Worm (Caenorhabditis elegans): ENCODE data around the gene F56D6.8.

F56D6.8 gene

ce11 chrIV:3906393-3906792 lies 12.2 kb upstream of the F56D6.8 start, which contains the start of gene F56D6.11:
Gene F56D6.11 (minus strand): TSS chrIV:3906493.
- no peak for TF ChIP-seq unc-62 (GFP tag; optimal IDR thresholded peaks at IDR 0.05)

- TF ChIP-seq unc-62 (GFP tag; optimal IDR thresholded peaks at IDR 0.05): no peak
Observed at ce11 chrIV:3904620-3905019, 10.4 kb upstream of the F56D6.8 start, which contains the start of gene F56D6.21. Gene F56D6.21 (plus strand): TSS chrIV:3904920.

ce11 chrIV:3902955-3903354 lies 8.7 kb upstream of the F56D6.8 start, which contains the start of gene F56D6.6:
Gene F56D6.6 (plus strand): TSS chrIV:3903255.
- no peak for TF ChIP-seq unc-62 (GFP tag; optimal IDR thresholded peaks at IDR 0.05)

- no peak for TF ChIP-seq unc-62 (GFP tag; optimal IDR thresholded peaks at IDR 0.05)
Observed at ce11 chrIV:3899719-3900554, 5.7 kb upstream of the F56D6.8 start, which contains the start of gene srz-62. Gene srz-62 (plus strand): TSS chrIV:3900504.

- TF ChIP-seq unc-62 (GFP tag; optimal IDR thresholded peaks at IDR 0.05): no peak
Observed at ce11 chrIV:3894770-3895169, 540 bp upstream of the F56D6.8 start, which contains the start of gene dct-8. Gene dct-8 (plus strand): TSS chrIV:3895070.

- TF ChIP-seq unc-62 (GFP tag; optimal IDR thresholded peaks at IDR 0.05): no peak
Observed at ce11 chrIV:3892027-3892426, 2.2 kb downstream of the F56D6.8 start, which contains the start of gene F56D6.9. Gene F56D6.9 (plus strand): TSS chrIV:3892327.

ce11 chrIV:3888963-3889362 lies 5.3 kb downstream of the F56D6.8 start, which contains the start of gene oac-21:
Gene oac-21 (plus strand): TSS chrIV:3889263.
- TF ChIP-seq unc-62 (GFP tag; optimal IDR thresholded peaks at IDR 0.05): no peak

ce11 chrIV:3885369-3885768 lies 8.9 kb downstream of the F56D6.8 start, which contains the start of gene oac-22:
Gene oac-22 (plus strand): TSS chrIV:3885669.
- TF ChIP-seq unc-62 (GFP tag; optimal IDR thresholded peaks at IDR 0.05): no peak

ce11 chrIV:3881119-3881518 lies 13.1 kb downstream of the F56D6.8 start, which contains the start of the genes F37C4.8 and oac-23:
Gene F37C4.8 (minus strand): TSS chrIV:3881219.
Gene oac-23 (plus strand): TSS chrIV:3881441.
- TF ChIP-seq unc-62 (GFP tag; optimal IDR thresholded peaks at IDR 0.05): no peak

ce11 chrIV:3878283-3878938 lies 15.8 kb downstream of the F56D6.8 start, which contains the start of gene F37C4.6:
Gene F37C4.6 (minus strand): TSS chrIV:3878333.
- TF ChIP-seq unc-62 (GFP tag; optimal IDR thresholded peaks at IDR 0.05): no peak

- no peak for TF ChIP-seq unc-62 (GFP tag; optimal IDR thresholded peaks at IDR 0.05)
Observed at ce11 chrIV:3876955-3877354, 17.3 kb downstream of the F56D6.8 start.

- TF ChIP-seq unc-62 (GFP tag; optimal IDR thresholded peaks at IDR 0.05): no peak
Observed at ce11 chrIV:3875260-3875659, 19.0 kb downstream of the F56D6.8 start.

- no peak for TF ChIP-seq unc-62 (GFP tag; optimal IDR thresholded peaks at IDR 0.05)
Observed at ce11 chrIV:3874417-3874816, 19.8 kb downstream of the F56D6.8 start.

ce11 chrIV:3873706-3874105 lies 20.5 kb downstream of the F56D6.8 start, which contains the start of gene F37C4.5:
Gene F37C4.5 (minus strand): TSS chrIV:3873806.
- TF ChIP-seq unc-62 (GFP tag; optimal IDR thresholded peaks at IDR 0.05): no peak

ce11 chrIV:3873195-3873594 lies 21.0 kb downstream of the F56D6.8 start:
- TF ChIP-seq unc-62 (GFP tag; optimal IDR thresholded peaks at IDR 0.05): no peak

ce11 chrIV:3869875-3870274 lies 24.4 kb downstream of the F56D6.8 start:
- no peak for TF ChIP-seq unc-62 (GFP tag; optimal IDR thresholded peaks at IDR 0.05)

Measured in whole organism, dauer.